Worm (Caenorhabditis elegans): ENCODE results near the gene bgal-2.

bgal-2 gene

DNA sequence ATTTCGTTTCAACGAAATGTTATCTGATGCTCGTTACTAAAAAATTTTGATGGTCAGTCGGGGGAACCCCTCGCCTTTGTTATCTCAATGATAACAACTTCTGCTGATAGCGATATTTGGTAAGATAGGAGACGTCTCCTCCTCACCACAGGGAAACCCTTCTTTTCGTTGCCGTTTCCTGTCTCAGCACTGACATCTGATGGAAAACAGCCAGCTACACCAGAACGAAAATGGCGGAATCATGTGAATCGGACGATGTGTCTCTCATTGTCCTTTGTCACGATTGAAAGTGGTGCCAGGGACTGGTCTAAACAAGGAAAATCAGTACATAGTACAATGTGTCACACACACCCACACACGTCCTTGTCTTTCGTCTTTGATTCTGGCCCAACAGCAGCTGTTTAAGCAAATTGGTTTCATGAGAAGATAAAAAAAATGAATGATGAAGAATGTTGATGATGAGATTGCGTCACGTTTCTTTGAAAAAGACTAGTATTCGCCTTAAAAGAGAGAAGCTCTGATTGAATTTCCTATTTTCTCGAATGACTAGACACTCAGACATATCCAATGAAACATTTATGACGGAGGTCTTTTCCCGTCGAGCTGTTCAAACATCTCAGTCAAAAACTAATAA is 47.7 kb upstream of the bgal-2 start (continued):
- TF ChIP-seq fkh-10 (GFP tag; optimal IDR thresholded peaks at IDR 0.05), result peak; percentile 73
- TF ChIP-seq zag-1 (tag; optimal IDR thresholded peaks at IDR 0.05), result peak; percentile 51
- TF ChIP-seq elt-3 (tag; optimal IDR thresholded peaks at IDR 0.05), result peak; percentile 94 to 99 (median 98)
- no peak for TF ChIP-seq zip-4 (GFP tag; optimal IDR thresholded peaks at IDR 0.05)
- TF ChIP-seq egl-13 (tag; optimal IDR thresholded peaks at IDR 0.05), result peak; percentile 37
- no peak for TF ChIP-seq pqm-1 (tag; optimal IDR thresholded peaks at IDR 0.05)
- peak in 1 of 2 experiments; percentile 26 for TF ChIP-seq efl-1 (optimal IDR thresholded peaks at IDR 0.05)
- TF ChIP-seq efl-1 (GFP tag; optimal IDR thresholded peaks at IDR 0.05 in 1 of 2), result peak in 1 of 2 experiments; percentile 45
- peak; percentile 3 for TF ChIP-seq nhr-77 (tag; optimal IDR thresholded peaks at IDR 0.05)
- TF ChIP-seq C16A3.4 (tag; optimal IDR thresholded peaks at IDR 0.05), result peak; percentile 45
- no peak for TF ChIP-seq ama-1 (optimal IDR thresholded peaks at IDR 0.05)
- TF ChIP-seq alr-1 (tag; optimal IDR thresholded peaks at IDR 0.05; ENCODE audit: borderline replicate concordance), result no peak
- TF ChIP-seq unc-62 (GFP tag; optimal IDR thresholded peaks at IDR 0.05), result no peak
- TF ChIP-seq snu-23 (GFP tag; optimal IDR thresholded peaks at IDR 0.05), result peak; percentile 66
- no peak for TF ChIP-seq unc-98 (GFP tag; IDR thresholded peaks at IDR 0.05)
- TF ChIP-seq ceh-88 (GFP tag; IDR thresholded peaks at IDR 0.05), result no peak
- no peak for TF ChIP-seq ces-1 (GFP tag; optimal IDR thresholded peaks at IDR 0.05)
- TF ChIP-seq aly-2 (tag; optimal IDR thresholded peaks at IDR 0.05), result no peak
- peak; percentile 37 for TF ChIP-seq lir-3 (tag; optimal IDR thresholded peaks at IDR 0.05; ENCODE audit: poor library complexity)
- TF ChIP-seq unc-30 (tag; optimal IDR thresholded peaks at IDR 0.05), result no peak
- TF ChIP-seq aha-1 (tag; optimal IDR thresholded peaks at IDR 0.05), result no peak
- TF ChIP-seq blmp-1 (tag; optimal IDR thresholded peaks at IDR 0.05), result peak; percentile 89
- no peak for TF ChIP-seq nhr-84 (tag; optimal IDR thresholded peaks at IDR 0.05)
- peak; percentile 60 for TF ChIP-seq tlp-1 (tag; optimal IDR thresholded peaks at IDR 0.05)
- TF ChIP-seq swsn-7 (tag; optimal IDR thresholded peaks at IDR 0.05), result peak; percentile 64
- no peak for TF ChIP-seq mab-9 (GFP tag; IDR thresholded peaks at IDR 0.05)
- TF ChIP-seq sup-37 (GFP tag; optimal IDR thresholded peaks at IDR 0.05), result no peak
- no peak for TF ChIP-seq C34B4.2 (tag; optimal IDR thresholded peaks at IDR 0.05)
- no peak for TF ChIP-seq nhr-28 (tag; optimal IDR thresholded peaks at IDR 0.05)
- peak; percentile 68 for TF ChIP-seq dsc-1 (tag; optimal IDR thresholded peaks at IDR 0.05)
- TF ChIP-seq mef-2 (tag; optimal IDR thresholded peaks at IDR 0.05), result no peak
- TF ChIP-seq fos-1 (tag; optimal IDR thresholded peaks at IDR 0.05), result peak; percentile 2
- peak; percentile 31 for TF ChIP-seq nhr-11 (tag; optimal IDR thresholded peaks at IDR 0.05)
- peak; percentile 69 for TF ChIP-seq irx-1 (tag; optimal IDR thresholded peaks at IDR 0.05)
- no peak for TF ChIP-seq pag-3 (tag; optimal IDR thresholded peaks at IDR 0.05; ENCODE audit: borderline replicate concordance, insufficient read depth)
- TF ChIP-seq lin-13 (GFP tag; optimal IDR thresholded peaks at IDR 0.05), result no peak
- no peak for TF ChIP-seq pax-3 (tag; optimal IDR thresholded peaks at IDR 0.05)
- no peak for TF ChIP-seq nhr-12 (tag; optimal IDR thresholded peaks at IDR 0.05)
- TF ChIP-seq xbp-1 (tag; optimal IDR thresholded peaks at IDR 0.05), result peak; percentile 16
- TF ChIP-seq fkh-8 (tag; optimal IDR thresholded peaks at IDR 0.05), result peak; percentile 94
- TF ChIP-seq egl-27 (tag; optimal IDR thresholded peaks at IDR 0.05), result peak in 1 of 2 experiments; percentile 31
- TF ChIP-seq nhr-237 (tag; optimal IDR thresholded peaks at IDR 0.05), result no peak
- TF ChIP-seq ztf-4 (tag; optimal IDR thresholded peaks at IDR 0.05), result peak; percentile 35
- TF ChIP-seq Y116A8C.19 (tag; optimal IDR thresholded peaks at IDR 0.05; ENCODE audit: borderline replicate concordance), result no peak
- TF ChIP-seq unc-86 (tag; optimal IDR thresholded peaks at IDR 0.05), result peak; percentile 40
- TF ChIP-seq ceh-63 (GFP tag; optimal IDR thresholded peaks at IDR 0.05), result no peak
- no peak for TF ChIP-seq ceh-82 (tag; optimal IDR thresholded peaks at IDR 0.05)
- TF ChIP-seq grh-1 (GFP tag; IDR thresholded peaks at IDR 0.05), result peak; percentile 68
- no peak for TF ChIP-seq skn-1 (tag; optimal IDR thresholded peaks at IDR 0.05)
- TF ChIP-seq snpc-4 (tag; optimal IDR thresholded peaks at IDR 0.05), result no peak
- peak; percentile 86 for TF ChIP-seq nhr-20 (tag; optimal IDR thresholded peaks at IDR 0.05)
- peak; percentile 82 for TF ChIP-seq nhr-47 (tag; optimal IDR thresholded peaks at IDR 0.05)
- peak; percentile 47 for TF ChIP-seq sox-4 (tag; optimal IDR thresholded peaks at IDR 0.05)

Data from whole organism, L1 larva.